Worm (Caenorhabditis elegans) whole organism, young adult: ENCODE measurements around the gene gcy-8.

Source experiments
- F23B12.7 ChIP-seq: sonication (generic microtip); optimal IDR thresholded peaks from 2 replicates; lab custom pipeline; 2017; ENCODE audit warnings: missing genetic modification characterization, mild to moderate bottlenecking, missing compliant biosample characterization, antibody characterized with exemption, moderate library complexity; ENCODE audit not compliant: insufficient read depth
- F37B4.10 ChIP-seq: fragments of 200-800 bp; sonication (Bioruptor generic); IDR thresholded peaks from 2 replicates; pipeline ENCODE4 v1.3.6; 2022; ENCODE audit warnings: missing genetic modification characterization, missing compliant biosample characterization
- F39B2.1 ChIP-seq: fragments of 200-800 bp; sonication (Bioruptor generic); IDR thresholded peaks from 2 replicates; pipeline ENCODE4 v1.3.6; 2022; ENCODE audit warnings: missing genetic modification reagents, missing genetic modification characterization, missing compliant biosample characterization
- F52B5.7 ChIP-seq: sonication (generic microtip); optimal IDR thresholded peaks from 2 replicates; lab custom pipeline; 2016; ENCODE audit warnings: mild to moderate bottlenecking, missing genetic modification characterization, missing compliant biosample characterization
- K11D2.4 ChIP-seq: fragments of 200-800 bp; sonication (Bioruptor generic); IDR thresholded peaks from 2 replicates; pipeline ENCODE4 v1.3.6; 2022; ENCODE audit warnings: missing genetic modification reagents, missing genetic modification characterization, missing compliant biosample characterization
- K12H6.12 ChIP-seq: fragments of 200-800 bp; sonication (Bioruptor generic); optimal IDR thresholded peaks from 2 replicates; lab custom pipeline; 2018; ENCODE audit warnings: mild to moderate bottlenecking, missing genetic modification characterization, missing compliant biosample characterization
- T07F8.4 ChIP-seq: sonication (generic microtip); optimal IDR thresholded peaks from 2 replicates; lab custom pipeline; 2016; ENCODE audit warnings: mild to moderate bottlenecking, missing genetic modification characterization, moderate library complexity, missing compliant biosample characterization
- Y53F4B.3 ChIP-seq: fragments of 200-800 bp; sonication (Bioruptor generic); IDR thresholded peaks from 2 replicates; pipeline ENCODE4 v1.3.6; 2022; ENCODE audit warnings: missing genetic modification reagents, missing genetic modification characterization, missing compliant biosample characterization
- Y53G8AR.9 ChIP-seq: fragments of 200-800 bp; sonication (Bioruptor generic); conservative IDR thresholded peaks from 2 replicates; pipeline ENCODE4 v1.3.6; 2022; ENCODE audit warnings: missing genetic modification reagents, missing genetic modification characterization, missing compliant biosample characterization
- Y67H2A.10 ChIP-seq: fragments of 200-800 bp; sonication (Bioruptor generic); conservative IDR thresholded peaks from 2 replicates; pipeline ENCODE4 v1.3.6; 2022; ENCODE audit warnings: missing genetic modification reagents, missing genetic modification characterization, missing compliant biosample characterization
- Y79H2A.3 ChIP-seq: fragments of 200-800 bp; sonication (Bioruptor generic); conservative IDR thresholded peaks from 2 replicates; pipeline ENCODE4 v1.3.6; 2022; ENCODE audit warnings: missing genetic modification reagents, missing genetic modification characterization, missing compliant biosample characterization
- ama-1 ChIP-seq, 3 experiments: fragments of 150-350 bp in 1 of 3; sonication (generic microtip) in 2 of 3; optimal IDR thresholded peaks; 2 replicates each; lab custom pipeline; 2014 to 2018; ENCODE audit warnings: missing biosample characterization in 2 of 3, missing genetic modification characterization in 2 of 3, missing genetic modification reagents in 2 of 3
- athp-1 ChIP-seq: sonication (generic microtip); optimal IDR thresholded peaks from 2 replicates; lab custom pipeline; 2017; ENCODE audit warnings: mild to moderate bottlenecking, missing genetic modification characterization, missing compliant biosample characterization
- attf-3 ChIP-seq: fragments of 200-800 bp; sonication (Bioruptor generic); conservative IDR thresholded peaks from 2 replicates; pipeline ENCODE4 v1.3.6; 2022; ENCODE audit warnings: missing genetic modification reagents, missing genetic modification characterization, missing compliant biosample characterization
- attf-6 ChIP-seq: fragments of 200-800 bp; sonication (Bioruptor generic); IDR thresholded peaks from 2 replicates; pipeline ENCODE4 v1.3.6; 2022; ENCODE audit warnings: missing genetic modification reagents, missing genetic modification characterization, missing compliant biosample characterization
- bed-1 ChIP-seq: fragments of 200-800 bp; sonication (Bioruptor generic); IDR thresholded peaks from 2 replicates; pipeline ENCODE4 v1.3.6; 2022; ENCODE audit warnings: missing genetic modification reagents, missing genetic modification characterization, missing compliant biosample characterization
- bed-2 ChIP-seq: fragments of 200-800 bp; sonication (Bioruptor generic); IDR thresholded peaks from 2 replicates; pipeline ENCODE4 v1.3.6; 2022; ENCODE audit warnings: missing genetic modification reagents, missing genetic modification characterization, missing compliant biosample characterization
- ceh-100 ChIP-seq: fragments of 200-800 bp; sonication (Bioruptor generic); IDR thresholded peaks from 2 replicates; pipeline ENCODE4 v1.3.6; 2022; ENCODE audit warnings: missing genetic modification reagents, missing genetic modification characterization, missing compliant biosample characterization
- ceh-91 ChIP-seq: fragments of 200-800 bp; sonication (Bioruptor generic); IDR thresholded peaks from 2 replicates; pipeline ENCODE4 v1.3.6; 2022; ENCODE audit warnings: missing genetic modification reagents, missing genetic modification characterization, missing compliant biosample characterization
- die-1 ChIP-seq: sonication (generic microtip); optimal IDR thresholded peaks from 2 replicates; lab custom pipeline; 2016; ENCODE audit warnings: missing genotype, mild to moderate bottlenecking, missing genetic modification characterization, missing compliant biosample characterization
- dpff-1 ChIP-seq: sonication (generic microtip); optimal IDR thresholded peaks from 2 replicates; lab custom pipeline; 2017; ENCODE audit warnings: mild to moderate bottlenecking, missing genetic modification characterization, missing compliant biosample characterization
- egl-18 ChIP-seq: fragments of 200-800 bp; sonication (Bioruptor generic); IDR thresholded peaks from 2 replicates; pipeline ENCODE4 v1.3.6; 2022; ENCODE audit warnings: missing genetic modification reagents, missing genetic modification characterization, missing compliant biosample characterization
- egrh-3 ChIP-seq: fragments of 200-800 bp; sonication (Bioruptor generic); IDR thresholded peaks from 2 replicates; pipeline ENCODE4 v1.3.6; 2022; ENCODE audit warnings: missing genetic modification reagents, missing genetic modification characterization, missing compliant biosample characterization
- ekl-4 ChIP-seq: fragments of 200-800 bp; sonication (Bioruptor generic); IDR thresholded peaks from 2 replicates; pipeline ENCODE4 v1.3.6; 2022; ENCODE audit warnings: missing genetic modification reagents, missing genetic modification characterization, missing compliant biosample characterization
- hlh-26 ChIP-seq: fragments of 200-800 bp; sonication (Bioruptor generic); conservative IDR thresholded peaks from 2 replicates; pipeline ENCODE4 v1.3.6; 2022; ENCODE audit warnings: missing genetic modification reagents, missing genetic modification characterization, missing compliant biosample characterization
- hmg-20 ChIP-seq: fragments of 200-800 bp; sonication (Bioruptor generic); IDR thresholded peaks from 2 replicates; pipeline ENCODE4 v1.3.6; 2022; ENCODE audit warnings: missing genetic modification reagents, missing genetic modification characterization, missing compliant biosample characterization
- hrde-1 ChIP-seq: sonication (generic microtip); optimal IDR thresholded peaks from 2 replicates; lab custom pipeline; 2016; ENCODE audit warnings: missing genetic modification characterization, mild to moderate bottlenecking, missing compliant biosample characterization, moderate library complexity, missing genotype, missing genetic modification reagents, borderline replicate concordance
- hsf-1 ChIP-seq: fragments of 200-800 bp; sonication (Bioruptor generic); IDR thresholded peaks from 2 replicates; pipeline ENCODE4 v1.3.6; 2022; ENCODE audit warnings: missing genetic modification reagents, missing genetic modification characterization, missing compliant biosample characterization
- lin-35 ChIP-seq, 3 experiments: fragments of 150-350 bp in 2 of 3; sonication (generic microtip) in 1 of 3; optimal IDR thresholded peaks; 2 replicates each; lab custom pipeline; 2014 to 2018; ENCODE audit warnings: missing biosample characterization in 3 of 3, missing genetic modification characterization in 3 of 3, missing genetic modification reagents in 3 of 3
- lin-54 ChIP-seq: fragments of 200-800 bp; sonication (Bioruptor generic); optimal IDR thresholded peaks from 2 replicates; lab custom pipeline; 2018; ENCODE audit warnings: mild to moderate bottlenecking, missing genetic modification characterization, missing compliant biosample characterization
- mcd-1 ChIP-seq: fragments of 200-800 bp; sonication (Bioruptor generic); IDR thresholded peaks from 2 replicates; pipeline ENCODE4 v1.3.6; 2022; ENCODE audit warnings: missing genetic modification reagents, missing genetic modification characterization, missing compliant biosample characterization
- mes-4 ChIP-seq: sonication (generic microtip); optimal IDR thresholded peaks from 2 replicates; lab custom pipeline; 2016; ENCODE audit warnings: missing genotype, missing genetic modification characterization, missing compliant biosample characterization
- nfya-1 ChIP-seq: sonication (generic microtip); optimal IDR thresholded peaks from 2 replicates; lab custom pipeline; 2017; ENCODE audit warnings: antibody characterized with exemption, missing compliant biosample characterization, missing genetic modification characterization, borderline replicate concordance; ENCODE audit not compliant: insufficient read depth
- nhr-179 ChIP-seq: sonication (generic microtip); optimal IDR thresholded peaks from 2 replicates; lab custom pipeline; 2016; ENCODE audit warnings: mild to moderate bottlenecking, missing genetic modification characterization, missing compliant biosample characterization
- nhr-27 ChIP-seq: fragments of 200-800 bp; sonication (Bioruptor generic); optimal IDR thresholded peaks from 2 replicates; lab custom pipeline; 2018; ENCODE audit warnings: mild to moderate bottlenecking, missing genetic modification characterization, moderate library complexity, missing compliant biosample characterization
- repo-1 ChIP-seq: sonication (generic microtip); optimal IDR thresholded peaks from 2 replicates; lab custom pipeline; 2017; ENCODE audit warnings: mild to moderate bottlenecking, missing genetic modification characterization, missing compliant biosample characterization
- rpc-1 ChIP-seq, 2 experiments: fragments of 150-350 bp in 1 of 2; sonication (generic microtip) in 1 of 2; optimal IDR thresholded peaks; 2 replicates each; lab custom pipeline; 2014 to 2018; ENCODE audit warnings: missing biosample characterization in 1 of 2, missing genetic modification characterization in 1 of 2, missing genetic modification reagents in 1 of 2, missing genotype in 1 of 2
- sdz-38 ChIP-seq: sonication (generic microtip); optimal IDR thresholded peaks from 2 replicates; lab custom pipeline; 2016; ENCODE audit warnings: missing genotype, missing genetic modification characterization, missing compliant biosample characterization
- snpc-1.1 ChIP-seq: sonication (generic microtip); optimal IDR thresholded peaks from 2 replicates; lab custom pipeline; 2017; ENCODE audit warnings: missing genetic modification characterization, mild to moderate bottlenecking, missing compliant biosample characterization, antibody characterized with exemption, moderate library complexity, missing genotype, missing genetic modification reagents; ENCODE audit not compliant: insufficient read depth
- snpc-3.4 ChIP-seq: sonication (generic microtip); optimal IDR thresholded peaks from 2 replicates; lab custom pipeline; 2017; ENCODE audit warnings: missing genetic modification characterization, mild to moderate bottlenecking, missing compliant biosample characterization, antibody characterized with exemption, moderate library complexity, missing genotype, missing genetic modification reagents
- tbx-9 ChIP-seq: sonication (generic microtip); optimal IDR thresholded peaks from 2 replicates; lab custom pipeline; 2016; ENCODE audit warnings: borderline replicate concordance, missing genetic modification characterization, inconsistent platforms, missing compliant biosample characterization
- unc-62 ChIP-seq: fragments of 150-350 bp; optimal IDR thresholded peaks from 2 replicates; lab custom pipeline; 2014; ENCODE audit warnings: missing biosample characterization, missing genetic modification reagents, missing genetic modification characterization
- ztf-18 ChIP-seq: sonication (generic microtip); optimal IDR thresholded peaks from 2 replicates; lab custom pipeline; 2016; ENCODE audit warnings: missing genotype, mild to moderate bottlenecking, missing genetic modification characterization, missing compliant biosample characterization
- ztf-26 ChIP-seq: sonication (generic microtip); optimal IDR thresholded peaks from 2 replicates; lab custom pipeline; 2017; ENCODE audit warnings: missing genetic modification characterization, missing compliant biosample characterization
- ztf-3 ChIP-seq: fragments of 200-800 bp; sonication (Bioruptor generic); optimal IDR thresholded peaks from 2 replicates; lab custom pipeline; 2018; ENCODE audit warnings: mild to moderate bottlenecking, missing genetic modification characterization, missing compliant biosample characterization

gcy-8 gene

DNA sequence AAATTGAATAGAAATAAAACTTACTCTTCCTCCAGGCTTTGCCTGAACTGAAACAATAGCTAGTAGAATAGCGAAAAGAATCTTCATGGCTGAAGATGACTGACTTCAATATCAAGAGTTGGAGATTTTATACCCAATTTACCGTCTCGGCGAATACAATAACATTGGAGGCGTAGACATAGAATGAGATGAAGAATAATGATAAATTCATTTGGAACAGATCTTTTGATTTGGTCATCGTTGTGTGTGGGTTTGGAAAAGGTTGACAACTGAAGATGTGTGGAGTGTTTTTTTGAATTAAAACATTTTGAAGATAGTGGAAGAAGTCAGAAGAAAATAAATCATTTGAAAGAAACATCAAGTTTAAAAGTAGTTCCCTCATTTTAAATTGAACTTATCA is 48.3 kb downstream of the gcy-8 start, which contains the start of gene F57H12.6:
Gene F57H12.6, minus strand, starts transcription at position 101 of the 400 bp plus-strand sequence.
- TF ChIP-seq egl-18 (no peak), Y67H2A.10 (GFP tag; lab: Robert Waterston, UW) (no peak), Y53F4B.3 (no peak), repo-1 (no peak), hrde-1 (tag; lab: Kevin White, UChicago) (no peak), ama-1 (optimal IDR thresholded peaks at IDR 0.05; lab: Kevin White, UChicago) (no peak), ama-1 (GFP tag; optimal IDR thresholded peaks at IDR 0.05; lab: Kevin White, UChicago) (no peak), bed-2 (no peak), F52B5.7 (tag; lab: Kevin White, UChicago) (no peak), ztf-18 (no peak), mes-4 (tag; lab: Kevin White, UChicago) (no peak), T07F8.4 (no peak), F23B12.7 (tag; lab: Kevin White, UChicago) (no peak), attf-6 (no peak), egrh-3 (GFP tag; lab: Robert Waterston, UW) (no peak), mcd-1 (GFP tag; lab: Robert Waterston, UW) (no peak), nhr-27 (tag; lab: Kevin White, UChicago) (no peak), ztf-3 (GFP tag; lab: Kevin White, UChicago) (no peak), nhr-179 (tag; lab: Kevin White, UChicago) (no peak), Y53G8AR.9 (GFP tag; lab: Robert Waterston, UW) (no peak)
- TF ChIP-seq, all 124 proteins: peak for 0

DNA sequence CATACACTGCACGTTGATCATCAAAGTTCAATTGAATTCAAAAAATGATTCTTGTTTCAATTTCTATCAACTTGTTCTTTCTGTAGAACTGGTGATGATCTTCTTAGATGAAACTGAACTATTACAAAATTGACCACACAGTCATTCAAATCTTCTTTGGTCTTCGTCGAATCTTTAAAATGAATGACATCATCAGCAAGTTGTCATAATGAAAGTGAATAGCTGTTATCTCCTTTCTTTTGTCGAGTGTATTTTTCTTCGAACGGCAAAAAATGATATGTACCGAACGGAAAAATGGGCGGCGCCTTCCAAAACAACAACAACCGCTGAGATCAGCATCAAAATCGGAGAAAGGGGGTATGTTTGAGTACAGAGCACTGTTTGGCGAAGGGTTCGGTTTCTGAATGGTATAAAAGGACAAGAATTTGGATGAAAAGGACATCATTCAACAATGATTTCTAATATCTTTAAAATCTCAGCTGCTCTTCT is 49.5 kb downstream of the gcy-8 start, which contains the start of gene ora-1:
Gene ora-1, plus strand, starts transcription at position 439 of the 489 bp plus-strand sequence.
- TF ChIP-seq snpc-1.1 (tag; lab: Kevin White, UChicago) (no peak), sdz-38 (tag; lab: Kevin White, UChicago) (no peak), attf-3 (GFP tag; lab: Robert Waterston, UW) (no peak), unc-62 (GFP tag; lab: Kevin White, UChicago) (no peak), ekl-4 (GFP tag; lab: Robert Waterston, UW) (no peak), athp-1 (no peak)

DNA sequence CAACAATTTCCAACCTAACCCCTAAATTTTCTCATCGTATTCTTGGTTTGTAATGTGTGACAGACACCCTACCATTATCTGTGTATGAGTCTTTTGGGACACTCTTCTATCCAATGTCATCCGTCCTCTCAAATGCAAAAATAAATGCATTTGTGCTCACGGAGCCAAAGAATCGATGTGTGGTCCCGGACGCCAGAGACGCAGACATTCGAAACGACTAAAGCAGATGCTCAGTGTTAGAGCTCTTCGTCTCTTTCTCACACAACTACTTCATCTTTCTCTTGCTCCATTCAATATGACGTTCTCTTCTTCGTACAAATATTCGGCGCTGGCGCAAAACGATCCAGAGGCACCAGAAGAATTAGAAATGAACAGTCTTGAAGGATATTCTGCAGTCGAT is 51.6 kb downstream of the gcy-8 start, which contains the start of gene unc-24:
Gene unc-24, plus strand, starts transcription at position 283 of the 400 bp plus-strand sequence.
- TF ChIP-seq hsf-1 (GFP tag; lab: Robert Waterston, UW) (no peak), F37B4.10 (GFP tag; lab: Robert Waterston, UW) (no peak), snpc-3.4 (tag; lab: Kevin White, UChicago) (no peak), hlh-26 (GFP tag; lab: Robert Waterston, UW) (no peak), hmg-20 (no peak), ceh-91 (GFP tag; lab: Robert Waterston, UW) (no peak), lin-35 (GFP tag; optimal IDR thresholded peaks at IDR 0.05; lab: Kevin White, UChicago) (no peak), Y79H2A.3 (GFP tag; lab: Robert Waterston, UW) (no peak), nfya-1 (tag; lab: Kevin White, UChicago) (no peak), dpff-1 (tag; lab: Kevin White, UChicago) (no peak), rpc-1 (optimal IDR thresholded peaks at IDR 0.05; lab: Kevin White, UChicago) (no peak), rpc-1 (tag; optimal IDR thresholded peaks at IDR 0.05; lab: Kevin White, UChicago) (no peak), K11D2.4 (GFP tag; lab: Robert Waterston, UW) (no peak), ceh-100 (GFP tag; lab: Robert Waterston, UW) (no peak), F39B2.1 (GFP tag; lab: Robert Waterston, UW) (no peak), lin-54 (GFP tag; lab: Kevin White, UChicago) (no peak), tbx-9 (tag; lab: Kevin White, UChicago) (no peak), die-1 (no peak), K12H6.12 (tag; lab: Kevin White, UChicago) (no peak), ztf-26 (tag; lab: Kevin White, UChicago) (no peak), bed-1 (GFP tag; lab: Robert Waterston, UW) (no peak)
